Fruit fly (Drosophila melanogaster) S2 (cell line): ENCODE data around the gene CG8012.
"Not testable (repeated sequence)": the region's sequence is repeated elsewhere in the genome, so short reads cannot be mapped to it uniquely, and the experiment has no call there.

Experiments used
- CG8478 ChIP-seq: fragments of >200 bp; optimal IDR thresholded peaks from 2 replicates; lab custom pipeline; 2018
- CTCF ChIP-seq, 2 experiments: fragments of >200 bp; optimal IDR thresholded peaks; 2 replicates each; lab custom pipeline; 2018

Gene CG8012

DNA sequence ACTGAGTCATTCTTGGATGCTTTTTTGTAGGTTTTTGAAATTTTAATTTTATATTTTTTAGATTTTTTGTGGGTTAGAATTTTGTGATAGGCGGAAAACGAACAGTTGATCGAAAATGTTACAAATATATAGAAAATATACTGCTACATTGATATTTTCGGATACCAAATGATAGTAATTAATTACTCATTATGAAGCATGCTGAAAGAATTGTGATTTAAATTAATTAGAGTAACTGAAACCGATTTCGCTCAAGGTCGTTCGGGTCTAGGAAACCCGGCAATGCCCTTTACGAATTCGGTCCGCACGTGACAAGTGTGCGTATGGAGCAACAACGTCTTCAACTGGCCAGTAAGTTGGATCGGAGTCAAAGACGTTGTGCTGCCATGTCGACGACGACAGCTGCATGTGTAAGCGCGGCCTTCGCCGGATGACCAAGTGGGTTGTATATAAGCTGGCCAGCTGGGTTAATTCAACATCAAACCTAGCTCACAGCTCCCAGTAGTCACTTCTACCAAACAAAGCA is 12.7 kb upstream of the CG8012 start, which contains the start of the genes CG7366 and CG13679:
Gene CG7366 (minus strand): TSS at position 101 of the 526 bp plus-strand sequence.
Gene CG13679 (plus strand): TSS at position 476 of the 526 bp plus-strand sequence.
- TF ChIP-seq CG8478 (no peak), CTCF (optimal IDR thresholded peaks at IDR 0.05; lab: Kevin White, UChicago) (no peak)

DNA sequence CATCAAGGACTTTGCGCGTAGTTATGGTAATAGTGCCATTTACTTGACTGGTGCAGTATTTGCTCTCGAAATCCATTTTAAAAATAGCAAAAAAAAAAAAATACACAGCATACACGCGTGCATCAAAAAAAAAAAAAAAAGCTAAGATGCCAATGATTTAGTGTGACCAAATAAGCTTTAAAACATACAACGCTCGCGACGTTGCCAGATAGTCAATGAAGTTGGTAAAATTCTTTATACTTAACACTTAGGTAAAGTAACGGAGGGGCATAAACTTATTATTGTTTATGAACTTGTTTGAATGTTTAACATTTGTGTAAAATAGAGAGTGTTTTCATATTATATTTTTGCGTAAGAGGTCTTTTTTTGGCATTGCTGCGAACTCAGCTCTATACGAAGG is 4.5 kb upstream of the CG8012 start, which contains the start of gene tut:
Gene tut (minus strand): TSS at position 148 of the 400 bp plus-strand sequence.
- no peak for TF ChIP-seq CG8478
- TF ChIP-seq CTCF (optimal IDR thresholded peaks at IDR 0.05; lab: Kevin White, UChicago) = no peak

DNA sequence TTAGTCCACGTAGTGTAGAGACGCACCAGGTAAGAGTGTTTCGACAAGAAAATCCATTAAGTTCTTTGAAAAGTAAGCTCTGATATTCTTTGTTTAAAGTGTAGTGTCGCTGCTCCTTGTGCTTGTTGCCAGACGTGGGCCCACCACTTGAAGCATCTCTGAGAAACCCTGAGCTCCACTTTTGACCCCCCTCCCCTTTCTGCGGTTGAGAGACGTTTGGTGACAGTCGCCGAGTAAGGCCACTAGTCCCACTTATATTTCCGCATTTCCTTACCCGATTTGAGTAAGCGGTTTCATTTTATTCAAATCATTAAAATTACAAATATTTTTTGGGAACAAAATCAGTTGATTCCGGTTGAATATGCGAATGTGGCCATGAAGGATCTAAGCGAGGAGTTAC is 3.5 kb upstream of the CG8012 start, which contains the start of gene CG8006:
Gene CG8006 (plus strand): TSS at position 301 of the 400 bp plus-strand sequence.
- TF ChIP-seq CTCF (optimal IDR thresholded peaks at IDR 0.05; lab: Kevin White, UChicago) = no peak
- no peak for TF ChIP-seq CG8478

DNA sequence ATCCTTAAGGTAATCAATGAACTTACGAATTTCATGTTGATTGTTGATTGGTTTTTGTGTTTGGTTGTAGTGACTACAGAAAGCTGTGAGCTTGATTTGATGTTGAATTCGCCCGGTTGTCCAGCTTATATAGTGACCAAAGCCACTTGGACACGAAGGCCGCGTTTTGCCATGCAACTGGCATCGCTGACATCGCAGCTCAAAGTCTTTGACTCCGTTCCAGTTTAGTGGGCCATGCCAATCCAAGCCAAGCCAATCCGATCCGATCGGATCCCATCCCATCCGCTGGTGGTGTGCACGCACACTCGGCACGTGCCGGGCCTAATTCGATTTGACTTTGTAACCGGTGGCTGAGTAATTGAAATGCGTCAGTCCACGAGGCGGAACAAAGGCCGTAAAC is 3.8 kb downstream of the CG8012 start, which contains the start of gene CG13674:
Gene CG13674 (minus strand): TSS at position 101 of the 400 bp plus-strand sequence.
- TF ChIP-seq CG8478 (no peak), CTCF (optimal IDR thresholded peaks at IDR 0.05; lab: Kevin White, UChicago) (no peak)

DNA sequence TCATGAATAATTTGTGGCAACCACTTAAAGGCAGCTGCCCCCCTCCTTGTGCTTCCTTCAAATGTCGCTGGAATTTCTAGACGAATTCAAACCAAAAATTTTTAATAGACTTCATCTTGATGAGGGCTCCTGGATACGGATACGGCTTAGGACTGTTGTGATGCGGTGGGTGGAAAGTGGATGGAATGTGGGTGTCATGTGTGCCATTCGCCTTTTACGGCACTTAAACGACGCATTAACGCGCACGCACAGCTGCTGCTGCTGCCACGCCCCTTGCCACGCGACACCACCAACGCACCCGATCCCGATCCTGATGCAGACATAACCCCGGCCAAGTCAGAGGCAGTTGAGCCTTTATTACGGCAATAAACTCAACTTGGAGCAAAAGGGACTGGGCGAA is 4.6 kb downstream of the CG8012 start:
- TF ChIP-seq CTCF (optimal IDR thresholded peaks at IDR 0.05; lab: Kevin White, UChicago) = no peak
- no peak for TF ChIP-seq CG8478

- no peak for TF ChIP-seq CG8478
- no peak for TF ChIP-seq CTCF (optimal IDR thresholded peaks at IDR 0.05; lab: Kevin White, UChicago)
These were observed 6.8 kb downstream of the CG8012 start, which contains the start of gene CG13678 for dm6 chr3L:8221835-8222234. Gene CG13678 (plus strand): TSS chr3L:8222141.

DNA sequence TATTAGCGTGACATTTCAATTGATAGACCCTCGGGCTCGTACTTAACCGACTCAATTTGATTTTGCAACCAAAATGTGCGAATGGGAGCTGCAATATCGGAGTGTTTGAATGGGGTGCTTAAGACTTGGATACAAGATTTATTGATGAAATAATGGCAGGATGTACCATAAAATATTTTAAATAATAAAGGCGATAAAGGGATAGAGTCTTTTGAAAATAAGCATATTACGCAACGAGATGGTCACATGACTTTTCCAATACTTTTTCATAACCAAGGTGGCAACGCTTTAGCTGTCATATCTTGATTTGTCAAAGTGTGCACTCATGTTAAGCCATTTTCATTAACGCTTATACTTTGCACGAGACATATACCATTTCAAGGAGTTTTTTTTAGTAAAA is 13.8 kb downstream of the CG8012 start, which contains the start of gene eIF4E3:
Gene eIF4E3 (plus strand): TSS at position 301 of the 400 bp plus-strand sequence.
- no peak for TF ChIP-seq CG8478
- TF ChIP-seq CTCF (optimal IDR thresholded peaks at IDR 0.05; lab: Kevin White, UChicago) = no peak

dm6 chr3L:8238347-8238746 is 23.3 kb downstream of the CG8012 start, which contains the start of gene Dscam4:
Gene Dscam4 (plus strand): TSS chr3L:8238647.
- TF ChIP-seq CG8478; CTCF (optimal IDR thresholded peaks at IDR 0.05; lab: Kevin White, UChicago): not testable (repeated sequence)

DNA sequence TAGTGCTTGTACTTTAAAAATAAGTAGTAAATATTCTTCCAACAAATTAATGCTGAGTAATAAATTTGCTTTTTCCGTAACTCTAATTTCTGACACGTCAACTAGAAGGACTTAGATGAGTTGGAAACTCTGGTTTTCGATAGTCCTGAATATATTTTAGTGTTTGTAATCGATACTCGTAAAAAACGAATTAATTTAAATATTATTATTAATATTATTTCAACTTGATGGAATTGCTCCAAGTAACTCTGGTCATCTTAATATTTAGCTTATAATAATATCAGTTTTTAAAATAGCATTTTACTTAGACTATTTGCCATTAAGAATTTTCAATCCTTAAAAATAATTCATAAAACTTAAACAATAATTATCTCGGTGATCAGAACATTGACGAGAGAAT is 25.4 kb downstream of the CG8012 start, which contains the start of gene CG7213:
Gene CG7213 (minus strand): TSS at position 101 of the 400 bp plus-strand sequence.
- TF ChIP-seq CG8478 (no peak), CTCF (optimal IDR thresholded peaks at IDR 0.05; lab: Kevin White, UChicago) (no peak)

- TF ChIP-seq CTCF (optimal IDR thresholded peaks at IDR 0.05; lab: Kevin White, UChicago) = no peak
- TF ChIP-seq CG8478 = no peak
These were observed 25.9 kb downstream of the CG8012 start for dm6 chr3L:8240932-8241331.
